Worm (Caenorhabditis elegans): Measurements from ENCODE around the gene Y17G7B.20.

DNA sequence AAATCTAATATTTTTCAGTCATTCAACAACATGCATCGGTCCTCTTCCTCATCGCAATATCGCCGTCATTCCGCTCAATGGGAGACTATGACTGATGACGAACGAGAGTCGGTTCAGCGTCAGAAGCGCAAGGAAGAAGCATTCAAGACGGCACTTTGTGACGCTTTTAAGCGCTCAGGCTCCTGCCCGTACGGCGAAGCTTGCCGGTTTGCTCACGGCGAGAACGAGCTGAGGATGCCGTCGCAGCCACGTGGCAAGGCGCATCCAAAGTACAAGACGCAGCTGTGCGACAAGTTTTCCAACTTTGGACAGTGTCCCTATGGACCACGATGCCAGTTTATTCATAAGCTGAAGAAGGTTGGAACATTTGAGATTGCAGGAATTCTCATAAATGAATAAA, 10.6 kb downstream of the Y17G7B.20 start:
- no peak for TF ChIP-seq K02D7.2 (tag; optimal IDR thresholded peaks at IDR 0.05)
- no peak for TF ChIP-seq tbx-2 (tag; optimal IDR thresholded peaks at IDR 0.05)
- TF ChIP-seq ama-1 (optimal IDR thresholded peaks at IDR 0.05), result no peak
- no peak for TF ChIP-seq mec-3 (tag; optimal IDR thresholded peaks at IDR 0.05; ENCODE audit: borderline replicate concordance)
- no peak for TF ChIP-seq pha-4 (tag; optimal IDR thresholded peaks at IDR 0.05)
- no peak for TF ChIP-seq Y22D7AL.16 (tag; optimal IDR thresholded peaks at IDR 0.05)
- TF ChIP-seq madf-2 (tag; optimal IDR thresholded peaks at IDR 0.05), result no peak
- no peak for TF ChIP-seq unc-55 (GFP tag; optimal IDR thresholded peaks at IDR 0.05)
- TF ChIP-seq nfya-1 (tag; optimal IDR thresholded peaks at IDR 0.05), result no peak
- no peak for TF ChIP-seq ceh-6 (GFP tag; optimal IDR thresholded peaks at IDR 0.05)
- TF ChIP-seq rnt-1 (tag; optimal IDR thresholded peaks at IDR 0.05), result no peak
- no peak for TF ChIP-seq ceh-30 (tag; optimal IDR thresholded peaks at IDR 0.05)
